Fruit fly (Drosophila melanogaster) whole organism, embryonic: ENCODE data around the gene CG6923.

ENCODE experiments used
- CG11085 ChIP-seq: fragments of 200-800 bp; sonication (Bioruptor generic); IDR thresholded peaks from 2 replicates; pipeline ENCODE4 v1.3.6; 2022; ENCODE audit warnings: missing biosample characterization, missing genetic modification characterization
- CG13424 ChIP-seq: fragments of 200-800 bp; sonication (Bioruptor generic); optimal IDR thresholded peaks from 2 replicates; lab custom pipeline; 2019; ENCODE audit warnings: missing biosample characterization, mild to moderate bottlenecking, missing genetic modification characterization, moderate library complexity
- CG13894 ChIP-seq: fragments of 200-800 bp; sonication (Bioruptor generic); optimal IDR thresholded peaks from 3 replicates; lab custom pipeline; 2018; ENCODE audit warnings: missing biosample characterization, mild to moderate bottlenecking, missing genetic modification characterization, moderate library complexity
- CG15514 ChIP-seq: fragments of 200-800 bp; sonication (Bioruptor generic); optimal IDR thresholded peaks from 3 replicates; lab custom pipeline; 2017; ENCODE audit warnings: missing biosample characterization, missing genetic modification characterization, mild to moderate bottlenecking, moderate library complexity, missing genetic modification reagents
- CG16813 ChIP-seq: fragments of 200-800 bp; sonication (Bioruptor generic); IDR thresholded peaks from 3 replicates; pipeline ENCODE4 v1.3.6; 2022; ENCODE audit warnings: missing biosample characterization, missing genetic modification characterization; ENCODE audit not compliant: partially characterized antibody
- CG2712 ChIP-seq: fragments of 200-800 bp; optimal IDR thresholded peaks from 3 replicates; lab custom pipeline; 2019; ENCODE audit warnings: missing biosample characterization, mild to moderate bottlenecking, missing genetic modification characterization, moderate library complexity
- CG30403 ChIP-seq: fragments of 200-800 bp; sonication (Bioruptor generic); optimal IDR thresholded peaks from 3 replicates; lab custom pipeline; 2016; ENCODE audit warnings: missing biosample characterization, missing genetic modification characterization
- CG32767 ChIP-seq: fragments of 200-800 bp; sonication (Bioruptor generic); IDR thresholded peaks from 2 replicates; pipeline ENCODE4 v1.3.6; 2022; ENCODE audit warnings: missing biosample characterization, missing genetic modification characterization
- CG6272 ChIP-seq: fragments of 200-800 bp; sonication (Bioruptor generic); IDR thresholded peaks from 2 replicates; pipeline ENCODE4 v1.3.6; 2022; ENCODE audit warnings: missing biosample characterization, missing genetic modification characterization
- CG6654 ChIP-seq: fragments of 200-800 bp; sonication (Bioruptor generic); optimal IDR thresholded peaks from 2 replicates; lab custom pipeline; 2017; ENCODE audit warnings: missing biosample characterization, mild to moderate bottlenecking, missing genetic modification characterization
- CG6689 ChIP-seq: fragments of 200-800 bp; sonication (Bioruptor generic); IDR thresholded peaks from 2 replicates; pipeline ENCODE4 v1.3.6; 2022; ENCODE audit warnings: missing biosample characterization, missing genetic modification characterization
- CG6765 ChIP-seq: fragments of 200-800 bp; sonication (Bioruptor generic); optimal IDR thresholded peaks from 3 replicates; lab custom pipeline; 2017; ENCODE audit warnings: missing biosample characterization, mild to moderate bottlenecking, missing genetic modification characterization
- D19B ChIP-seq: fragments of 200-800 bp; sonication (Bioruptor generic); optimal IDR thresholded peaks from 2 replicates; lab custom pipeline; 2017; ENCODE audit warnings: missing biosample characterization, mild to moderate bottlenecking, missing genetic modification characterization
- Deaf1 ChIP-seq: fragments of 200-800 bp; optimal IDR thresholded peaks from 3 replicates; lab custom pipeline; 2019; ENCODE audit warnings: missing biosample characterization, mild to moderate bottlenecking, missing genetic modification characterization, moderate library complexity
- Fer1 ChIP-seq: fragments of 200-800 bp; sonication (Bioruptor generic); optimal IDR thresholded peaks from 2 replicates; lab custom pipeline; 2017; ENCODE audit warnings: missing biosample characterization, mild to moderate bottlenecking, missing genetic modification characterization
- HHEX ChIP-seq: fragments of 200-800 bp; sonication (Bioruptor generic); optimal IDR thresholded peaks from 3 replicates; lab custom pipeline; 2017; ENCODE audit warnings: missing biosample characterization, mild to moderate bottlenecking, missing genetic modification characterization, missing genetic modification reagents
- Hand ChIP-seq: fragments of 200-800 bp; sonication (Bioruptor generic); optimal IDR thresholded peaks from 2 replicates; lab custom pipeline; 2017; ENCODE audit warnings: mild to moderate bottlenecking, missing biosample characterization, missing genetic modification reagents, missing genetic modification characterization
- Med ChIP-seq: fragments of 200-800 bp; sonication (Bioruptor generic); peaks from one replicate; lab custom pipeline; 2016; ENCODE audit warnings: missing biosample characterization, missing genetic modification characterization, mild to moderate bottlenecking, inconsistent platforms, moderate library complexity
- Nf-YA ChIP-seq: fragments of 200-800 bp; sonication (Bioruptor generic); IDR thresholded peaks from 2 replicates; pipeline ENCODE4 v1.3.6; 2022; ENCODE audit warnings: missing biosample characterization, missing genetic modification characterization
- Opbp ChIP-seq: fragments of 200-800 bp; sonication (Bioruptor generic); IDR thresholded peaks from 3 replicates; pipeline ENCODE4 v1.3.6; 2022; ENCODE audit warnings: missing biosample characterization, missing genetic modification characterization; ENCODE audit not compliant: partially characterized antibody
- PHDP ChIP-seq: fragments of 200-800 bp; sonication (Bioruptor generic); optimal IDR thresholded peaks from 3 replicates; lab custom pipeline; 2018; ENCODE audit warnings: missing biosample characterization, mild to moderate bottlenecking, missing genetic modification characterization, moderate library complexity
- Ptx1 ChIP-seq: fragments of 200-800 bp; sonication (Bioruptor generic); IDR thresholded peaks from 2 replicates; pipeline ENCODE4 v1.3.6; 2022; ENCODE audit warnings: missing biosample characterization, missing genetic modification characterization
- abd-A ChIP-seq: fragments of 200-800 bp; sonication (Bioruptor generic); optimal IDR thresholded peaks from 3 replicates; lab custom pipeline; 2019; ENCODE audit warnings: missing biosample characterization, mild to moderate bottlenecking, missing genetic modification characterization, moderate library complexity
- ac ChIP-seq: fragments of 200-800 bp; sonication (Bioruptor generic); optimal IDR thresholded peaks from 3 replicates; lab custom pipeline; 2017; ENCODE audit warnings: missing biosample characterization, mild to moderate bottlenecking, missing genetic modification characterization
- amos ChIP-seq: fragments of 200-800 bp; sonication (Bioruptor generic); IDR thresholded peaks from 2 replicates; pipeline ENCODE4 v1.3.6; 2022; ENCODE audit warnings: missing biosample characterization, missing genetic modification characterization; ENCODE audit not compliant: partially characterized antibody
- ash1 ChIP-seq: fragments of 200-800 bp; sonication (Bioruptor generic); optimal IDR thresholded peaks from 2 replicates; lab custom pipeline; 2018; ENCODE audit warnings: missing biosample characterization, mild to moderate bottlenecking, missing genetic modification characterization
- btn ChIP-seq: fragments of 200-800 bp; sonication (Bioruptor generic); optimal IDR thresholded peaks from 2 replicates; lab custom pipeline; 2016; ENCODE audit warnings: missing biosample characterization, missing genetic modification characterization
- crol ChIP-seq: fragments of 200-800 bp; sonication (Bioruptor generic); IDR thresholded peaks from 2 replicates; pipeline ENCODE4 v1.3.6; 2022; ENCODE audit warnings: missing biosample characterization, missing genetic modification characterization
- dm ChIP-seq: fragments of 200-800 bp; sonication (Bioruptor generic); optimal IDR thresholded peaks from 3 replicates; lab custom pipeline; 2016; ENCODE audit warnings: missing biosample characterization, missing genetic modification characterization
- ftz-f1 ChIP-seq: fragments of 200-800 bp; sonication (Bioruptor generic); optimal IDR thresholded peaks from 2 replicates; lab custom pipeline; 2016; ENCODE audit warnings: missing biosample characterization, missing genetic modification characterization
- hkb ChIP-seq, 2 experiments: fragments of 200-800 bp in 1 of 2; fragments of >200 bp in 1 of 2; sonication (Bioruptor generic) in 1 of 2; IDR thresholded peaks in 1 of 2; optimal IDR thresholded peaks in 1 of 2; 2 replicates each; pipeline versions ENCODE4 v1.3.6 to Lab custom; 2017 to 2022; ENCODE audit warnings: missing biosample characterization in 1 of 2, missing genetic modification characterization in 1 of 2
- ken ChIP-seq: fragments of 200-800 bp; sonication (Bioruptor generic); IDR thresholded peaks from 3 replicates; pipeline ENCODE4 v1.3.6; 2022; ENCODE audit warnings: missing biosample characterization, missing genetic modification characterization
- lab ChIP-seq: fragments of 200-800 bp; sonication (Bioruptor generic); optimal IDR thresholded peaks from 3 replicates; lab custom pipeline; 2017; ENCODE audit warnings: missing biosample characterization, missing genetic modification characterization, mild to moderate bottlenecking, moderate library complexity, missing genetic modification reagents
- nerfin-1 ChIP-seq: fragments of 200-800 bp; sonication (Bioruptor generic); optimal IDR thresholded peaks from 3 replicates; lab custom pipeline; 2019; ENCODE audit warnings: missing biosample characterization, mild to moderate bottlenecking, missing genetic modification characterization, moderate library complexity
- pfk ChIP-seq: fragments of 200-800 bp; sonication (Bioruptor generic); optimal IDR thresholded peaks from 2 replicates; lab custom pipeline; 2018; ENCODE audit warnings: missing biosample characterization, mild to moderate bottlenecking, missing genetic modification characterization, moderate library complexity
- sens ChIP-seq: fragments of 200-800 bp; sonication (Bioruptor generic); peaks from one replicate; lab custom pipeline; 2016; ENCODE audit warnings: missing biosample characterization, missing genetic modification characterization

The CG6923 gene

dm6 chr3R:11772181-11772827 is 22.5 kb upstream of the CG6923 start (continued):
- no peak for TF ChIP-seq PHDP (tag; lab: Kevin White, UChicago)

dm6 chr3R:11771492-11771891 is 21.7 kb upstream of the CG6923 start:
- TF ChIP-seq Fer1 (no peak), Nf-YA (no peak), Med (GFP tag; lab: Kevin White, UChicago) (peak; percentile 62), CG2712 (tag; lab: Kevin White, UChicago) (no peak), Deaf1 (tag; lab: Kevin White, UChicago) (peak; percentile 57), CG6765 (GFP tag; lab: Kevin White, UChicago) (no peak), Ptx1 (GFP tag; lab: Robert Waterston, UW) (no peak), CG16813 (GFP tag; lab: Robert Waterston, UW) (no peak), CG13894 (tag; lab: Kevin White, UChicago) (peak; percentile 42), CG6689 (0 out of 2 replicates have a peak, but pooled peaks have one; percentile 7), CG32767 (0 out of 2 replicates have a peak, but pooled peaks have one; percentile 25), hkb (optimal IDR thresholded peaks at IDR 0.05; lab: Kevin White, UChicago) (no peak), hkb (GFP tag; IDR thresholded peaks at IDR 0.05; lab: Robert Waterston, UW) (no peak), nerfin-1 (tag; lab: Kevin White, UChicago) (no peak), CG15514 (peak; percentile 39), Opbp (GFP tag; lab: Robert Waterston, UW) (no peak), Hand (GFP tag; lab: Kevin White, UChicago) (no peak), CG30403 (GFP tag; lab: Kevin White, UChicago) (no peak)

DNA sequence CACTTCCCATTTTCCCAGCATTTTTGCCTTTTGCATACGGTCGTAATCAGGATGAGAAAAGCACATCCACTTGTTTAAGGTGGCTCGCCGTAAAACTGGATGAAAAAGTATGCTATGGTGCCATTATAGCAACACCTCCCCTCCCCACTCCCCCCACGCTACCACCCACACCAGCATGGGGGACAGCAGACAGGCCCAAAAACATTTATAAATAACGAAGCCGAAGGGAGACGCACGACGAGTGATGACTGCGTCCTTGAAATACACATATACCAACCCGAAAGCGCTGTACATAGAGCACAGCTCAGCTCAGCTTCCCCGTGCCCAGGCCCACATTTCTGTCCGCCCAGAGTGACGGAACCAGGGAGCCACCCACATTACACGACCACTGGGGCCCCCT is 20.9 kb upstream of the CG6923 start:
- no peak for TF ChIP-seq btn (GFP tag; lab: Kevin White, UChicago)
- peak; percentile 43 for TF ChIP-seq sens (GFP tag; lab: Kevin White, UChicago)
- TF ChIP-seq CG11085 (GFP tag; lab: Robert Waterston, UW): no peak
- peak; percentile 63 for TF ChIP-seq Med (GFP tag; lab: Kevin White, UChicago)
- TF ChIP-seq Deaf1 (tag; lab: Kevin White, UChicago): peak; percentile 69
- TF ChIP-seq ac: no peak
- peak; percentile 23; the same call in 1 of the 2 replicates for TF ChIP-seq amos
- no peak for TF ChIP-seq D19B (GFP tag; lab: Kevin White, UChicago)
- peak; percentile 14 for TF ChIP-seq ftz-f1
- no peak for TF ChIP-seq pfk (GFP tag; lab: Kevin White, UChicago)
- TF ChIP-seq dm (GFP tag; lab: Kevin White, UChicago): no peak
- no peak for TF ChIP-seq CG13424
- TF ChIP-seq lab: no peak
- TF ChIP-seq ken (GFP tag; lab: Robert Waterston, UW): no peak
- no peak for TF ChIP-seq CG6654 (GFP tag; lab: Kevin White, UChicago)
- TF ChIP-seq HHEX (GFP tag; lab: Kevin White, UChicago): no peak
- TF ChIP-seq CG13894 (tag; lab: Kevin White, UChicago): peak; percentile 68
- peak; percentile 76 for TF ChIP-seq crol (GFP tag; lab: Robert Waterston, UW)
- TF ChIP-seq abd-A: peak; percentile 76
- no peak for TF ChIP-seq ash1 (GFP tag; lab: Kevin White, UChicago)
- TF ChIP-seq CG6272 (GFP tag; lab: Robert Waterston, UW): no peak
- TF ChIP-seq, all 482 proteins: peak for 8
